Fruit fly (Drosophila melanogaster) Kc167 (cell line): ENCODE data around the gene CG6933.

Experiments used
- Myc ChIP-seq: fragments of >200 bp; optimal IDR thresholded peaks from 2 replicates; lab custom pipeline; 2017; ENCODE audit warnings: missing external identifiers
- Sin3A ChIP-seq: fragments of >200 bp; optimal IDR thresholded peaks from 2 replicates; lab custom pipeline; 2018; ENCODE audit warnings: missing external identifiers
- h ChIP-seq: fragments of >200 bp; optimal IDR thresholded peaks from 3 replicates; lab custom pipeline; 2018; ENCODE audit warnings: missing external identifiers
- insv ChIP-seq: fragments of >200 bp; optimal IDR thresholded peaks from 3 replicates; lab custom pipeline; 2018; ENCODE audit warnings: missing external identifiers
- psq ChIP-seq: fragments of >200 bp; optimal IDR thresholded peaks from 2 replicates; lab custom pipeline; 2017; ENCODE audit warnings: missing external identifiers
- ttk ChIP-seq: sonication (Bioruptor generic); optimal IDR thresholded peaks from 2 replicates; lab custom pipeline; 2017; ENCODE audit warnings: missing external identifiers

dm6 chr3L:20177697-20178096 is 42.5 kb downstream of the CG6933 start:
- TF ChIP-seq h (no peak), insv (lab: Kevin White, UChicago) (no peak), psq (no peak), ttk (lab: Kevin White, UChicago) (no peak), Sin3A (lab: Kevin White, UChicago) (no peak), Myc (lab: Kevin White, UChicago) (no peak)
